Worm (Caenorhabditis elegans): ENCODE data around the gene F59A1.18.

- TF ChIP-seq zip-11 (GFP tag; IDR thresholded peaks at IDR 0.05) (no peak), mdt-29 (GFP tag; IDR thresholded peaks at IDR 0.05) (no peak), nhr-28 (tag; optimal IDR thresholded peaks at IDR 0.05) (no peak), nhr-6 (tag; optimal IDR thresholded peaks at IDR 0.05) (no peak), zag-1 (tag; optimal IDR thresholded peaks at IDR 0.05) (no peak), dve-1 (tag; optimal IDR thresholded peaks at IDR 0.05; ENCODE audit: insufficient read depth) (no peak)
These were observed 10.0 kb upstream of the F59A1.18 start, which contains the start of gene spp-29 for ce11 chrV:17696753-17697152.

All from whole organism, L4 larva.